Fruit fly (Drosophila melanogaster) whole organism, embryonic: ENCODE measurements around the gene CG31948.

Experiments
- Ada2b ChIP-seq: fragments of 200-800 bp; sonication (Bioruptor generic); IDR thresholded peaks from 2 replicates; pipeline ENCODE4 v1.3.6; 2022; ENCODE audit warnings: missing biosample characterization, missing genetic modification characterization
- Asciz ChIP-seq: fragments of 200-800 bp; sonication (Bioruptor generic); optimal IDR thresholded peaks from 2 replicates; lab custom pipeline; 2017; ENCODE audit warnings: missing biosample characterization, mild to moderate bottlenecking, missing genetic modification characterization, missing genetic modification reagents
- Blimp-1 ChIP-seq: fragments of 200-800 bp; sonication (Bioruptor generic); optimal IDR thresholded peaks from 3 replicates; lab custom pipeline; 2018; ENCODE audit warnings: missing biosample characterization, missing genetic modification characterization, mild to moderate bottlenecking, moderate library complexity, missing genetic modification reagents
- CG10979 ChIP-seq: fragments of 200-800 bp; sonication (Bioruptor generic); optimal IDR thresholded peaks from 2 replicates; lab custom pipeline; 2018; ENCODE audit warnings: missing biosample characterization, mild to moderate bottlenecking, missing genetic modification characterization, moderate library complexity
- CG11247 ChIP-seq: fragments of 200-800 bp; sonication (Bioruptor generic); IDR thresholded peaks from 2 replicates; pipeline ENCODE4 v1.3.6; 2022; ENCODE audit warnings: missing biosample characterization, missing genetic modification characterization
- CG11504 ChIP-seq: fragments of 200-800 bp; sonication (Bioruptor generic); optimal IDR thresholded peaks from 3 replicates; lab custom pipeline; 2019; ENCODE audit warnings: missing biosample characterization, mild to moderate bottlenecking, missing genetic modification characterization, moderate library complexity
- CG11696 ChIP-seq: fragments of 200-800 bp; sonication (Bioruptor generic); IDR thresholded peaks from 2 replicates; pipeline ENCODE4 v1.3.6; 2022; ENCODE audit warnings: missing biosample characterization, missing genetic modification characterization
- CG11723 ChIP-seq: fragments of 200-800 bp; sonication (Bioruptor generic); optimal IDR thresholded peaks from 2 replicates; lab custom pipeline; 2017; ENCODE audit warnings: missing biosample characterization, mild to moderate bottlenecking, missing genetic modification characterization
- CG12236 ChIP-seq: fragments of 200-800 bp; sonication (Bioruptor generic); optimal IDR thresholded peaks from 2 replicates; lab custom pipeline; 2016; ENCODE audit warnings: missing biosample characterization, missing genetic modification characterization
- CG12769 ChIP-seq: fragments of 200-800 bp; sonication (Bioruptor generic); optimal IDR thresholded peaks from 2 replicates; lab custom pipeline; 2019; ENCODE audit warnings: missing biosample characterization, mild to moderate bottlenecking, missing genetic modification characterization, moderate library complexity
- CG15269 ChIP-seq: fragments of 200-800 bp; sonication (Bioruptor generic); optimal IDR thresholded peaks from 2 replicates; lab custom pipeline; 2018; ENCODE audit warnings: missing biosample characterization, mild to moderate bottlenecking, missing genetic modification characterization, moderate library complexity
- CG17359 ChIP-seq: fragments of 200-800 bp; sonication (Bioruptor generic); optimal IDR thresholded peaks from 3 replicates; lab custom pipeline; 2018; ENCODE audit warnings: missing biosample characterization, mild to moderate bottlenecking, missing genetic modification characterization, moderate library complexity
- CG17361 ChIP-seq: fragments of 200-800 bp; sonication (Bioruptor generic); IDR thresholded peaks from 3 replicates; pipeline ENCODE4 v1.3.6; 2022; ENCODE audit warnings: missing biosample characterization, missing genetic modification characterization
- CG17802 ChIP-seq: fragments of 200-800 bp; sonication (Bioruptor generic); optimal IDR thresholded peaks from 2 replicates; lab custom pipeline; 2018; ENCODE audit warnings: missing biosample characterization, mild to moderate bottlenecking, missing genetic modification characterization, moderate library complexity
- CG2120 ChIP-seq: fragments of 200-800 bp; sonication (Bioruptor generic); optimal IDR thresholded peaks from 3 replicates; lab custom pipeline; 2016; ENCODE audit warnings: missing biosample characterization, missing genetic modification characterization
- CG31365 ChIP-seq: fragments of 200-800 bp; sonication (Bioruptor generic); optimal IDR thresholded peaks from 2 replicates; lab custom pipeline; 2018; ENCODE audit warnings: missing biosample characterization, mild to moderate bottlenecking, missing genetic modification characterization
- CG32772 ChIP-seq: fragments of 200-800 bp; sonication (Bioruptor generic); IDR thresholded peaks from 2 replicates; pipeline ENCODE4 v1.3.6; 2022; ENCODE audit warnings: missing biosample characterization, missing genetic modification characterization
- CG34422 ChIP-seq: fragments of 200-800 bp; sonication (Bioruptor generic); IDR thresholded peaks from 3 replicates; pipeline ENCODE4 v1.3.6; 2022; ENCODE audit warnings: missing biosample characterization, missing genetic modification characterization
- CG5180 ChIP-seq: fragments of 200-800 bp; sonication (Bioruptor generic); optimal IDR thresholded peaks from 3 replicates; lab custom pipeline; 2017; ENCODE audit warnings: missing biosample characterization, missing genetic modification characterization, mild to moderate bottlenecking, moderate library complexity, missing genetic modification reagents
- CG6689 ChIP-seq: fragments of 200-800 bp; sonication (Bioruptor generic); IDR thresholded peaks from 2 replicates; pipeline ENCODE4 v1.3.6; 2022; ENCODE audit warnings: missing biosample characterization, missing genetic modification characterization
- CTCF ChIP-seq: fragments of 200-800 bp; sonication (Bioruptor generic); optimal IDR thresholded peaks from 2 replicates; lab custom pipeline; 2017; ENCODE audit warnings: missing biosample characterization, mild to moderate bottlenecking, missing genetic modification characterization, moderate library complexity
- Dad ChIP-seq: fragments of 200-800 bp; sonication (Bioruptor generic); optimal IDR thresholded peaks from 3 replicates; lab custom pipeline; 2016; ENCODE audit warnings: missing biosample characterization, missing genetic modification characterization
- Doc3 ChIP-seq: fragments of 200-800 bp; sonication (Bioruptor generic); IDR thresholded peaks from 3 replicates; pipeline ENCODE4 v1.3.6; 2022; ENCODE audit warnings: missing biosample characterization, missing genetic modification characterization; ENCODE audit not compliant: partially characterized antibody
- Hr51 ChIP-seq, 2 experiments: fragments of 200-800 bp; sonication (Bioruptor generic); optimal IDR thresholded peaks; 2 replicates in 1 of 2; 3 replicates in 1 of 2; lab custom pipeline; 2016 to 2018; ENCODE audit warnings: missing biosample characterization in 2 of 2, missing genetic modification characterization in 2 of 2, mild to moderate bottlenecking in 1 of 2, moderate library complexity in 1 of 2
- Lpt ChIP-seq: fragments of >200 bp; optimal IDR thresholded peaks from 2 replicates; lab custom pipeline; 2018; ENCODE audit warnings: missing biosample characterization, missing genetic modification characterization
- Med ChIP-seq: fragments of 200-800 bp; sonication (Bioruptor generic); peaks from one replicate; lab custom pipeline; 2016; ENCODE audit warnings: missing biosample characterization, missing genetic modification characterization, mild to moderate bottlenecking, inconsistent platforms, moderate library complexity
- NC2α ChIP-seq: fragments of 200-800 bp; sonication (Bioruptor generic); optimal IDR thresholded peaks from 2 replicates; lab custom pipeline; 2016; ENCODE audit warnings: missing biosample characterization, missing genetic modification characterization
- PHDP ChIP-seq: fragments of 200-800 bp; sonication (Bioruptor generic); optimal IDR thresholded peaks from 3 replicates; lab custom pipeline; 2018; ENCODE audit warnings: missing biosample characterization, mild to moderate bottlenecking, missing genetic modification characterization, moderate library complexity
- Ptx1 ChIP-seq: fragments of 200-800 bp; sonication (Bioruptor generic); IDR thresholded peaks from 2 replicates; pipeline ENCODE4 v1.3.6; 2022; ENCODE audit warnings: missing biosample characterization, missing genetic modification characterization
- Sox102F ChIP-seq: fragments of 200-800 bp; sonication (Bioruptor generic); optimal IDR thresholded peaks from 2 replicates; lab custom pipeline; 2018; ENCODE audit warnings: missing biosample characterization, mild to moderate bottlenecking, missing genetic modification characterization, moderate library complexity
- Xrp1 ChIP-seq: fragments of 200-800 bp; sonication (Bioruptor generic); IDR thresholded peaks from 2 replicates; pipeline ENCODE4 v1.3.6; 2022; ENCODE audit warnings: missing biosample characterization, missing genetic modification characterization
- bsh ChIP-seq, 2 experiments: fragments of 200-800 bp; sonication (Bioruptor generic); optimal IDR thresholded peaks; 2 replicates each; lab custom pipeline; 2017 to 2018; ENCODE audit warnings: mild to moderate bottlenecking in 2 of 2, missing biosample characterization in 2 of 2, missing genetic modification characterization in 2 of 2, moderate library complexity in 1 of 2
- btn ChIP-seq: fragments of 200-800 bp; sonication (Bioruptor generic); optimal IDR thresholded peaks from 2 replicates; lab custom pipeline; 2016; ENCODE audit warnings: missing biosample characterization, missing genetic modification characterization
- dmrt99B ChIP-seq: fragments of 200-800 bp; sonication (Bioruptor generic); optimal IDR thresholded peaks from 2 replicates; lab custom pipeline; 2018; ENCODE audit warnings: missing biosample characterization, mild to moderate bottlenecking, missing genetic modification characterization, moderate library complexity
- esg ChIP-seq: fragments of 200-800 bp; sonication (Bioruptor generic); conservative IDR thresholded peaks from 2 replicates; pipeline ENCODE4 v1.3.6; 2022; ENCODE audit warnings: missing biosample characterization, missing genetic modification characterization
- gem ChIP-seq: fragments of 200-800 bp; sonication (Bioruptor generic); optimal IDR thresholded peaks from 2 replicates; lab custom pipeline; 2019; ENCODE audit warnings: missing biosample characterization, mild to moderate bottlenecking, missing genetic modification characterization, moderate library complexity
- ham ChIP-seq: fragments of 200-800 bp; sonication (Bioruptor generic); IDR thresholded peaks from 2 replicates; pipeline ENCODE4 v1.3.6; 2022; ENCODE audit warnings: missing biosample characterization, missing genetic modification characterization
- lab ChIP-seq: fragments of 200-800 bp; sonication (Bioruptor generic); optimal IDR thresholded peaks from 3 replicates; lab custom pipeline; 2017; ENCODE audit warnings: missing biosample characterization, missing genetic modification characterization, mild to moderate bottlenecking, moderate library complexity, missing genetic modification reagents
- nerfin-1 ChIP-seq: fragments of 200-800 bp; sonication (Bioruptor generic); optimal IDR thresholded peaks from 3 replicates; lab custom pipeline; 2019; ENCODE audit warnings: missing biosample characterization, mild to moderate bottlenecking, missing genetic modification characterization, moderate library complexity
- ranshi ChIP-seq: fragments of 200-800 bp; sonication (Bioruptor generic); IDR thresholded peaks from 2 replicates; pipeline ENCODE4 v1.3.6; 2022; ENCODE audit warnings: missing biosample characterization, missing genetic modification characterization
- row ChIP-seq: fragments of 200-800 bp; sonication (Bioruptor generic); IDR thresholded peaks from 3 replicates; pipeline ENCODE4 v1.3.6; 2022; ENCODE audit warnings: missing biosample characterization, missing genetic modification characterization
- sens ChIP-seq: fragments of 200-800 bp; sonication (Bioruptor generic); peaks from one replicate; lab custom pipeline; 2016; ENCODE audit warnings: missing biosample characterization, missing genetic modification characterization
- slbo ChIP-seq: fragments of 200-800 bp; sonication (Bioruptor generic); IDR thresholded peaks from 2 replicates; pipeline ENCODE4 v1.3.6; 2022; ENCODE audit warnings: missing biosample characterization, missing genetic modification characterization
- sob ChIP-seq: fragments of 200-800 bp; sonication (Bioruptor generic); IDR thresholded peaks from 2 replicates; pipeline ENCODE4 v1.3.6; 2022; ENCODE audit warnings: missing biosample characterization, missing genetic modification characterization
- stc ChIP-seq: fragments of 200-800 bp; sonication (Bioruptor generic); IDR thresholded peaks from 2 replicates; pipeline ENCODE4 v1.3.6; 2022; ENCODE audit warnings: missing biosample characterization, missing genetic modification characterization
- trh ChIP-seq: fragments of 200-800 bp; sonication (Bioruptor generic); optimal IDR thresholded peaks from 2 replicates; lab custom pipeline; 2016; ENCODE audit warnings: missing biosample characterization, missing genetic modification characterization
- ttk ChIP-seq: fragments of 200-800 bp; sonication (Bioruptor generic); IDR thresholded peaks from 2 replicates; pipeline ENCODE4 v2.1.2; 2022; ENCODE audit warnings: missing biosample characterization, missing genetic modification characterization
- tx ChIP-seq: fragments of 200-800 bp; sonication (Bioruptor generic); optimal IDR thresholded peaks from 2 replicates; lab custom pipeline; 2016; ENCODE audit warnings: missing biosample characterization, missing genetic modification characterization
- unpg ChIP-seq: fragments of 200-800 bp; sonication (Bioruptor generic); optimal IDR thresholded peaks from 3 replicates; lab custom pipeline; 2018; ENCODE audit warnings: missing biosample characterization, mild to moderate bottlenecking, missing genetic modification characterization, moderate library complexity
- vvl ChIP-seq: fragments of 200-800 bp; sonication (Bioruptor generic); IDR thresholded peaks from 2 replicates; pipeline ENCODE4 v1.3.6; 2022; ENCODE audit warnings: missing biosample characterization, missing genetic modification characterization
- wdn ChIP-seq: fragments of 200-800 bp; sonication (Bioruptor generic); IDR thresholded peaks from 2 replicates; pipeline ENCODE4 v1.3.6; 2022; ENCODE audit warnings: missing biosample characterization, missing genetic modification characterization

Gene CG31948

DNA sequence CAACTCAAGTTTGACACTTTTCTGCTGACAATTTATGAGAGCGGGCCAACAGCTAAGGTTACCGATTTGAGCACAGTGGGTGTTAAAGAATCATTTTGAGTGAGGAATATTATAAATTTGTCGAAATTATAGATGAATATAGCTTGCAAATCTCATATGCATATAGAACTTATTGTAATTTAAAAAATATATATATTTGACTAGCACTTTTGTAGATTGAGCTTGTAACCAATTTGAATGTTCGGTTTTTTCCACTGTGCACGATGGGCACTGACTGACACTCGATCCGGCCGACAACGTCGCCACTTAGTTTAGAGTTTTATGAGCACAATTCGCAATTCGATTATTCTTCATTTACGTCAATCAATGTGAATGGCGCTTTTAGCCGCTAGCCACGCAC lies 18.1 kb downstream of the CG31948 start (continued):
- TF ChIP-seq CG15269 (tag; lab: Kevin White, UChicago) (peak; percentile 16), CG6689 (0 out of 2 replicates have a peak, but pooled peaks have one; percentile 9), ham (no peak), vvl (GFP tag; lab: Robert Waterston, UW) (peak; percentile 30; the same call in 1 of the 2 replicates), ranshi (GFP tag; lab: Robert Waterston, UW) (0 out of 2 replicates have a peak, but pooled peaks have one; percentile 22), PHDP (peak; percentile 10), Doc3 (GFP tag; lab: Robert Waterston, UW) (no peak), sob (GFP tag; lab: Robert Waterston, UW) (0 out of 2 replicates have a peak, but pooled peaks have one; percentile 22), CG17802 (tag; lab: Kevin White, UChicago) (no peak), gem (tag; lab: Kevin White, UChicago) (peak; percentile 54), CG32772 (GFP tag; lab: Robert Waterston, UW) (0 out of 2 replicates have a peak, but pooled peaks have one; percentile 33), CG10979 (tag; lab: Kevin White, UChicago) (peak; percentile 1), CG31365 (no peak), wdn (GFP tag; lab: Robert Waterston, UW) (0 out of 2 replicates have a peak, but pooled peaks have one; percentile 33), Ada2b (GFP tag; lab: Robert Waterston, UW) (0 out of 2 replicates have a peak, but pooled peaks have one; percentile 5), CG17359 (tag; lab: Kevin White, UChicago) (peak; percentile 14), slbo (GFP tag; lab: Robert Waterston, UW) (0 out of 2 replicates have a peak, but pooled peaks have one; percentile 19), unpg (GFP tag; lab: Kevin White, UChicago) (peak; percentile 27), Sox102F (GFP tag; lab: Kevin White, UChicago) (peak; percentile 48), Hr51 (GFP tag; optimal IDR thresholded peaks at IDR 0.05; lab: Kevin White, UChicago) (peak in 1 of 2 experiments; percentile 27), CG11696 (GFP tag; lab: Robert Waterston, UW) (0 out of 2 replicates have a peak, but pooled peaks have one; percentile 9), sens (GFP tag; lab: Kevin White, UChicago) (peak; percentile 16), CG34422 (GFP tag; lab: Robert Waterston, UW) (peak; percentile 42; the same call in 1 of the 3 replicates), Blimp-1 (GFP tag; lab: Kevin White, UChicago) (peak; percentile 20), Xrp1 (GFP tag; lab: Robert Waterston, UW) (peak; percentile 29; the same call in 1 of the 2 replicates), ttk (GFP tag; lab: Robert Waterston, UW) (peak; percentile 6; the same call in 1 of the 2 replicates), Dad (GFP tag; lab: Kevin White, UChicago) (no peak), bsh (GFP tag; optimal IDR thresholded peaks at IDR 0.05; lab: Kevin White, UChicago) (peak in 1 of 2 experiments; percentile 36), CG11504 (peak; percentile 45), row (GFP tag; lab: Robert Waterston, UW) (peak; percentile 37; the same call in 1 of the 3 replicates), stc (GFP tag; lab: Robert Waterston, UW) (peak; percentile 35; the same call in 1 of the 2 replicates), Asciz (GFP tag; lab: Kevin White, UChicago) (no peak), CG17361 (GFP tag; lab: Robert Waterston, UW) (no peak), Ptx1 (0 out of 2 replicates have a peak, but pooled peaks have one; percentile 16), CG11247 (GFP tag; lab: Robert Waterston, UW) (no peak), esg (GFP tag; lab: Robert Waterston, UW) (0 out of 2 replicates have a peak, but pooled peaks have one; percentile 14), dmrt99B (peak; percentile 36)

DNA sequence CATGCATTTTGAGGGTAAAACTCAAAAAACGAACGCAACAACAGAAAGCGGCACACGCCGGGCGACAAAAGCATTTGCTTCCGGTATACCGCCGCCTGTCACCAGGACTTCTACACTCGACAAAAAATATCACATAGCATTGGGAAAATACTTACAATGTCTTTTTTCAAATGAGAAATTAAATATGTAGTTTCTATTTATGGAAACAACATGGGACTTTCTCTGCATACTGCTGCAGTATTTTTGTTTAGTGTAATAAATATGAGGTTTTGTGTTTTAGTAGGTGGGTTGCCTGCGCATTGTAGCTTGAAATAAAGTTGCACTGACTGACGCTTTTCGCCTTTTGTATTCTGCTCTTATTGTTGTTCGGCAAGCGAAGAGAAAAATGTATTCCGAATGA lies 19.4 kb downstream of the CG31948 start:
- no peak for TF ChIP-seq nerfin-1 (tag; lab: Kevin White, UChicago)
- no peak for TF ChIP-seq NC2α (GFP tag; lab: Kevin White, UChicago)
- peak; percentile 40 for TF ChIP-seq Med (GFP tag; lab: Kevin White, UChicago)
- no peak for TF ChIP-seq trh
- no peak for TF ChIP-seq CG5180
- TF ChIP-seq CG2120 (GFP tag; lab: Kevin White, UChicago), result no peak
- TF ChIP-seq CG11723 (GFP tag; lab: Kevin White, UChicago), result no peak
- TF ChIP-seq tx, result no peak
- no peak for TF ChIP-seq lab
- no peak for TF ChIP-seq vvl (GFP tag; lab: Robert Waterston, UW)
- no peak for TF ChIP-seq CG12236 (GFP tag; lab: Kevin White, UChicago)
- no peak for TF ChIP-seq Lpt (GFP tag; lab: Kevin White, UChicago)
- no peak for TF ChIP-seq btn (GFP tag; lab: Kevin White, UChicago)
- TF ChIP-seq CTCF (GFP tag; lab: Kevin White, UChicago), result no peak
- no peak for TF ChIP-seq CG12769
